Worm (Caenorhabditis elegans) whole organism, midembryonic: ENCODE data around the gene F26F2.4.

Experiments used
- T22C8.4 ChIP-seq: fragments of 200-800 bp; sonication (Bioruptor generic); IDR thresholded peaks from 2 replicates; pipeline ENCODE4 v1.3.6; 2022; ENCODE audit warnings: missing genetic modification characterization, missing compliant biosample characterization
- cog-1 ChIP-seq: sonication (generic microtip); optimal IDR thresholded peaks from 2 replicates; lab custom pipeline; 2016; ENCODE audit warnings: missing genetic modification characterization, missing compliant biosample characterization
- flt-1 ChIP-seq: fragments of 200-800 bp; sonication (Bioruptor generic); IDR thresholded peaks from 2 replicates; pipeline ENCODE4 v1.3.6; 2022; ENCODE audit warnings: missing genetic modification characterization, missing compliant biosample characterization
- klf-2 ChIP-seq: fragments of 200-800 bp; sonication (Bioruptor generic); conservative IDR thresholded peaks from 2 replicates; pipeline ENCODE4 v1.3.6; 2022; ENCODE audit warnings: missing genetic modification reagents, missing genetic modification characterization, missing compliant biosample characterization
- med-1 ChIP-seq: sonication (generic microtip); optimal IDR thresholded peaks from 2 replicates; lab custom pipeline; 2017; ENCODE audit warnings: missing genetic modification characterization, mild to moderate bottlenecking, missing compliant biosample characterization, antibody characterized with exemption, missing genetic modification reagents; ENCODE audit not compliant: insufficient read depth
- ref-1 ChIP-seq: fragments of 200-800 bp; sonication (Bioruptor generic); conservative IDR thresholded peaks from 2 replicates; pipeline ENCODE4 v1.3.6; 2022; ENCODE audit warnings: missing genetic modification reagents, missing genetic modification characterization, missing compliant biosample characterization
- tab-1 ChIP-seq: fragments of 200-800 bp; sonication (Bioruptor generic); IDR thresholded peaks from 2 replicates; pipeline ENCODE4 v1.3.6; 2022; ENCODE audit warnings: missing genetic modification characterization, missing compliant biosample characterization
- ztf-23 ChIP-seq: fragments of 200-800 bp; sonication (Bioruptor generic); IDR thresholded peaks from 2 replicates; pipeline ENCODE4 v1.3.6; 2022; ENCODE audit warnings: missing genetic modification reagents, missing genetic modification characterization, missing compliant biosample characterization
- ztf-29 ChIP-seq: fragments of 200-800 bp; sonication (Bioruptor generic); IDR thresholded peaks from 2 replicates; pipeline ENCODE4 v1.3.6; 2022; ENCODE audit warnings: missing genetic modification reagents, missing genetic modification characterization, missing compliant biosample characterization

DNA sequence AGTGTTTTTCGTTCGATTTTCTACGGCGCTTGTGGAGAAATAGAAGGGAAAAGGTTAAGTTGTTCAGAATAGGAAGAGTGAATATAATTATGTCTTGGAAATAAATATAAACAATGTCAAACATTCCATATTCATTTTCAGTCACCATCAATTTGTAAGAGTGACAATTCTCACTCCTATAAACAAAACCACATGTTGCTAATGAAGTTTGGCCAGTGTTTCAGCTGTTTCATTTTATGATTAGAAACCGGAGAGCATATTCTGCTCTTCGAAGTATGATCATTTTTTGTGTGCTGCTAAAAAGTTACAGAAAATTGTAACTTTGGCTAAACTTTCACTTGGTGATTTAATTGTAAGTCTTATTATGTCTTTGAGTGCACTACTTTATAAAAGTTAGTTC lies 14.0 kb upstream of the F26F2.4 start, which contains the start of gene Y38H6C.21:
- TF ChIP-seq T22C8.4 (GFP tag; lab: Robert Waterston, UW) (no peak), med-1 (GFP tag; lab: Kevin White, UChicago) (no peak), cog-1 (tag; lab: Kevin White, UChicago) (no peak), flt-1 (GFP tag; lab: Robert Waterston, UW) (no peak), ref-1 (GFP tag; lab: Robert Waterston, UW) (no peak), ztf-29 (no peak), ztf-23 (GFP tag; lab: Robert Waterston, UW) (no peak), klf-2 (GFP tag; lab: Robert Waterston, UW) (no peak), tab-1 (GFP tag; lab: Robert Waterston, UW) (no peak)
